Worm (Caenorhabditis elegans) whole organism, L4 larva: ENCODE results near the gene C39F7.5.
A peak's percentile ranks its signal among the peaks of the same experiment; 100 is the strongest.

Experiments
- D1046.2 ChIP-seq: fragments of 200-800 bp; sonication (Bioruptor generic); IDR thresholded peaks from 2 replicates; pipeline ENCODE4 v1.3.6; 2022; ENCODE audit warnings: missing genetic modification characterization, missing compliant biosample characterization
- F10B5.3 ChIP-seq: sonication (generic microtip); optimal IDR thresholded peaks from 2 replicates; lab custom pipeline; 2016; ENCODE audit warnings: mild to moderate bottlenecking, missing genetic modification characterization, missing compliant biosample characterization
- F49E8.2 ChIP-seq: sonication (generic microtip); optimal IDR thresholded peaks from 2 replicates; lab custom pipeline; 2016; ENCODE audit warnings: missing compliant biosample characterization, mild to moderate bottlenecking, missing genetic modification characterization, borderline replicate concordance
- R02D3.7 ChIP-seq: fragments of 150-350 bp; sonication (generic microtip); optimal IDR thresholded peaks from 3 replicates; lab custom pipeline; 2014; ENCODE audit warnings: missing biosample characterization, missing genetic modification characterization
- T20F7.1 ChIP-seq: fragments of 200-800 bp; sonication (Bioruptor generic); optimal IDR thresholded peaks from 2 replicates; lab custom pipeline; 2018; ENCODE audit warnings: mild to moderate bottlenecking, missing genetic modification characterization, missing compliant biosample characterization
- Y105C5A.15 ChIP-seq: fragments of 200-800 bp; sonication (Bioruptor generic); IDR thresholded peaks from 2 replicates; pipeline ENCODE4 v1.3.6; 2022; ENCODE audit warnings: missing genetic modification characterization, missing compliant biosample characterization
- Y75B8A.6 ChIP-seq: fragments of 200-800 bp; sonication (Bioruptor generic); IDR thresholded peaks from 2 replicates; pipeline ENCODE4 v1.3.6; 2022; ENCODE audit warnings: missing genetic modification reagents, missing genetic modification characterization, missing compliant biosample characterization
- ZK337.2 ChIP-seq: fragments of 200-800 bp; sonication (Bioruptor generic); IDR thresholded peaks from 2 replicates; pipeline ENCODE4 v1.3.6; 2022; ENCODE audit warnings: missing genetic modification reagents, missing genetic modification characterization, missing compliant biosample characterization
- aha-1 ChIP-seq: fragments of 150-350 bp; peaks from one replicate; lab custom pipeline; 2014; ENCODE audit warnings: missing biosample characterization, missing genetic modification characterization
- arid-1 ChIP-seq: fragments of 200-800 bp; sonication (Bioruptor generic); conservative IDR thresholded peaks from 2 replicates; pipeline ENCODE4 v1.3.6; 2022; ENCODE audit warnings: missing genetic modification reagents, missing genetic modification characterization, missing compliant biosample characterization
- attf-4 ChIP-seq: sonication (generic microtip); optimal IDR thresholded peaks from 3 replicates; lab custom pipeline; 2017; ENCODE audit warnings: missing biosample characterization, missing genetic modification characterization
- ceh-82 ChIP-seq: sonication (generic microtip); optimal IDR thresholded peaks from 2 replicates; lab custom pipeline; 2017; ENCODE audit warnings: missing biosample characterization, missing genetic modification characterization
- ctbp-1 ChIP-seq: fragments of 200-800 bp; sonication (Bioruptor generic); IDR thresholded peaks from 2 replicates; pipeline ENCODE4 v1.3.6; 2022; ENCODE audit warnings: missing genetic modification reagents, missing genetic modification characterization, missing compliant biosample characterization
- daf-16 ChIP-seq, 3 experiments: sonication (generic microtip); optimal IDR thresholded peaks; 2 replicates each; lab custom pipeline; 2016 to 2017; ENCODE audit warnings: missing genetic modification characterization in 3 of 3, missing genetic modification reagents in 3 of 3, mild to moderate bottlenecking in 2 of 3, missing compliant biosample characterization in 2 of 3, missing biosample characterization in 1 of 3, moderate library complexity in 1 of 3
- dmd-9 ChIP-seq: fragments of 200-800 bp; sonication (Bioruptor generic); IDR thresholded peaks from 2 replicates; pipeline ENCODE4 v1.3.6; 2022; ENCODE audit warnings: missing genetic modification reagents, missing genetic modification characterization, missing compliant biosample characterization
- egl-27 ChIP-seq: sonication (generic microtip); optimal IDR thresholded peaks from 3 replicates; lab custom pipeline; 2017; ENCODE audit warnings: missing biosample characterization, missing genetic modification reagents, missing genetic modification characterization
- hif-1 ChIP-seq, 2 experiments: sonication (generic microtip); optimal IDR thresholded peaks; 2 replicates each; lab custom pipeline; 2016 to 2017; ENCODE audit warnings: missing compliant biosample characterization in 2 of 2, missing genetic modification characterization in 2 of 2, missing genetic modification reagents in 2 of 2, missing genotype in 2 of 2, mild to moderate bottlenecking in 1 of 2
- hlh-11 ChIP-seq: fragments of 200-800 bp; sonication (Bioruptor generic); optimal IDR thresholded peaks from 2 replicates; lab custom pipeline; 2018; ENCODE audit warnings: mild to moderate bottlenecking, missing genetic modification characterization, missing compliant biosample characterization
- hlh-30 ChIP-seq: sonication (generic microtip); optimal IDR thresholded peaks from 2 replicates; lab custom pipeline; 2017; ENCODE audit warnings: antibody characterized with exemption, mild to moderate bottlenecking, missing genetic modification characterization, missing compliant biosample characterization; ENCODE audit not compliant: insufficient read depth
- lin-29 ChIP-seq: fragments of 200-800 bp; sonication (Bioruptor generic); IDR thresholded peaks from 2 replicates; pipeline ENCODE4 v1.3.6; 2022; ENCODE audit warnings: missing genetic modification reagents, missing genetic modification characterization, missing compliant biosample characterization
- lir-3 ChIP-seq: sonication (generic microtip); optimal IDR thresholded peaks from 2 replicates; lab custom pipeline; 2016; ENCODE audit warnings: mild to moderate bottlenecking, missing genetic modification characterization, missing compliant biosample characterization
- mes-2 ChIP-seq: sonication (generic microtip); optimal IDR thresholded peaks from 2 replicates; lab custom pipeline; 2016; ENCODE audit warnings: missing genotype, mild to moderate bottlenecking, missing genetic modification characterization, missing compliant biosample characterization; ENCODE audit not compliant: poor library complexity, severe bottlenecking
- mxl-3 ChIP-seq: fragments of 200-800 bp; sonication (Bioruptor generic); optimal IDR thresholded peaks from 2 replicates; lab custom pipeline; 2018; ENCODE audit warnings: mild to moderate bottlenecking, missing genetic modification characterization, missing compliant biosample characterization
- nhr-11 ChIP-seq: fragments of 150-350 bp; optimal IDR thresholded peaks from 2 replicates; lab custom pipeline; 2014; ENCODE audit warnings: missing biosample characterization, missing genetic modification characterization
- nhr-111 ChIP-seq: fragments of 200-800 bp; sonication (Bioruptor generic); optimal IDR thresholded peaks from 2 replicates; lab custom pipeline; 2018; ENCODE audit warnings: mild to moderate bottlenecking, missing genetic modification characterization, missing compliant biosample characterization
- nhr-41 ChIP-seq: fragments of 200-800 bp; sonication (Bioruptor generic); IDR thresholded peaks from 2 replicates; pipeline ENCODE4 v1.3.6; 2022; ENCODE audit warnings: missing genetic modification reagents, missing genetic modification characterization, missing compliant biosample characterization
- nhr-6 ChIP-seq: fragments of 150-350 bp; optimal IDR thresholded peaks from 2 replicates; lab custom pipeline; 2014; ENCODE audit warnings: missing biosample characterization, missing genetic modification characterization
- nhr-76 ChIP-seq: fragments of 150-350 bp; optimal IDR thresholded peaks from 2 replicates; lab custom pipeline; 2014; ENCODE audit warnings: missing biosample characterization, missing genetic modification characterization
- set-16 ChIP-seq: fragments of 200-800 bp; sonication (Bioruptor generic); IDR thresholded peaks from 2 replicates; pipeline ENCODE4 v1.3.6; 2022; ENCODE audit warnings: missing genetic modification reagents, missing genetic modification characterization, missing compliant biosample characterization
- snpc-1.2 ChIP-seq: fragments of 200-800 bp; sonication (Bioruptor generic); IDR thresholded peaks from 2 replicates; pipeline ENCODE4 v1.3.6; 2022; ENCODE audit warnings: missing genetic modification reagents, missing genetic modification characterization, missing compliant biosample characterization
- unc-62 ChIP-seq, 3 experiments: fragments of 150-350 bp in 1 of 3; sonication (generic microtip); optimal IDR thresholded peaks in 2 of 3; peaks in 1 of 3; 1 replicate in 1 of 3; 2 replicates in 2 of 3; lab custom pipeline; 2014 to 2017; ENCODE audit warnings: missing biosample characterization in 3 of 3, missing genetic modification characterization in 3 of 3, missing genetic modification reagents in 3 of 3, missing genotype in 1 of 3
- zfp-2 ChIP-seq: sonication (generic microtip); optimal IDR thresholded peaks from 2 replicates; lab custom pipeline; 2016; ENCODE audit warnings: mild to moderate bottlenecking, missing genetic modification characterization, missing compliant biosample characterization

Gene C39F7.5

ce11 chrV:1226239-1226638 lies 38.3 kb upstream of the C39F7.5 start:
- TF ChIP-seq lir-3 (tag; lab: Kevin White, UChicago): no peak
- no peak for TF ChIP-seq snpc-1.2 (GFP tag; lab: Robert Waterston, UW)
- TF ChIP-seq ZK337.2 (GFP tag; lab: Robert Waterston, UW): no peak
- TF ChIP-seq F49E8.2 (tag; lab: Kevin White, UChicago): no peak
- TF ChIP-seq nhr-11 (tag; lab: Kevin White, UChicago): no peak

- TF ChIP-seq T20F7.1: no peak
- peak in 1 of 2 experiments; percentile 85 for TF ChIP-seq unc-62 (GFP tag; optimal IDR thresholded peaks at IDR 0.05 in 1 of 2; lab: Kevin White, UChicago)
- no peak for TF ChIP-seq unc-62 (tag; optimal IDR thresholded peaks at IDR 0.05; lab: Kevin White, UChicago)
- TF ChIP-seq, all 104 proteins: peak for 1
These were observed 36.6 kb upstream of the C39F7.5 start for ce11 chrV:1227756-1228665.

- peak in 1 of 2 experiments; percentile 94 for TF ChIP-seq unc-62 (GFP tag; optimal IDR thresholded peaks at IDR 0.05 in 1 of 2; lab: Kevin White, UChicago)
- TF ChIP-seq unc-62 (tag; optimal IDR thresholded peaks at IDR 0.05; lab: Kevin White, UChicago): no peak
- TF ChIP-seq egl-27: no peak
- peak; percentile 46 for TF ChIP-seq hlh-11 (tag; lab: Kevin White, UChicago)
- no peak for TF ChIP-seq ceh-82
- peak in 1 of 2 experiments; percentile 95 for TF ChIP-seq daf-16 (GFP tag; optimal IDR thresholded peaks at IDR 0.05; lab: Kevin White, UChicago)
- no peak for TF ChIP-seq daf-16 (tag; optimal IDR thresholded peaks at IDR 0.05; lab: Kevin White, UChicago)
- peak; percentile 11 for TF ChIP-seq hlh-30
- peak in 1 of 2 experiments; percentile 17 for TF ChIP-seq hif-1 (tag; optimal IDR thresholded peaks at IDR 0.05; lab: Kevin White, UChicago)
- peak; percentile 66 for TF ChIP-seq nhr-11 (tag; lab: Kevin White, UChicago)
- TF ChIP-seq set-16 (GFP tag; lab: Robert Waterston, UW): peak; percentile 20; the same call in 1 of the 2 replicates
These were observed 35.5 kb upstream of the C39F7.5 start for ce11 chrV:1228884-1229662.

- TF ChIP-seq lir-3 (tag; lab: Kevin White, UChicago): no peak
- no peak for TF ChIP-seq arid-1 (GFP tag; lab: Robert Waterston, UW)
- TF ChIP-seq mxl-3 (GFP tag; lab: Kevin White, UChicago): no peak
- no peak for TF ChIP-seq nhr-76 (tag; lab: Kevin White, UChicago)
- TF ChIP-seq Y75B8A.6: no peak
- TF ChIP-seq zfp-2 (tag; lab: Kevin White, UChicago): no peak
- no peak for TF ChIP-seq nhr-6 (tag; lab: Kevin White, UChicago)
- TF ChIP-seq, all 104 proteins: peak for 0
These were observed 34.0 kb upstream of the C39F7.5 start for ce11 chrV:1230540-1230939.

ce11 chrV:1232574-1232973 lies 32.0 kb upstream of the C39F7.5 start:
- TF ChIP-seq aha-1 (tag; lab: Kevin White, UChicago) (peak; percentile 77), nhr-41 (GFP tag; lab: Robert Waterston, UW) (no peak), unc-62 (GFP tag; optimal IDR thresholded peaks at IDR 0.05 in 1 of 2; lab: Kevin White, UChicago) (peak in 1 of 2 experiments; percentile 81), unc-62 (tag; optimal IDR thresholded peaks at IDR 0.05; lab: Kevin White, UChicago) (no peak)
- TF ChIP-seq, all 104 proteins: peak for 2

ce11 chrV:1235355-1235754 lies 29.2 kb upstream of the C39F7.5 start, which contains the start of gene madd-2:
madd-2 (minus strand) TSS chrV:1235455.
- no peak for TF ChIP-seq F49E8.2 (tag; lab: Kevin White, UChicago)
- no peak for TF ChIP-seq ctbp-1 (GFP tag; lab: Robert Waterston, UW)
- TF ChIP-seq nhr-111 (GFP tag; lab: Kevin White, UChicago): no peak
- TF ChIP-seq hif-1 (tag; optimal IDR thresholded peaks at IDR 0.05; lab: Kevin White, UChicago): no peak
- TF ChIP-seq D1046.2 (GFP tag; lab: Robert Waterston, UW): no peak
- no peak for TF ChIP-seq Y105C5A.15 (GFP tag; lab: Robert Waterston, UW)
- TF ChIP-seq F10B5.3 (tag; lab: Kevin White, UChicago): no peak
- TF ChIP-seq nhr-41 (GFP tag; lab: Robert Waterston, UW): no peak
- no peak for TF ChIP-seq mes-2 (tag; lab: Kevin White, UChicago)
- no peak for TF ChIP-seq R02D3.7
- TF ChIP-seq lin-29: no peak
- no peak for TF ChIP-seq attf-4 (tag; lab: Kevin White, UChicago)
- no peak for TF ChIP-seq dmd-9 (GFP tag; lab: Robert Waterston, UW)
